Worm (Caenorhabditis elegans) whole organism, mixed stage, embryonic: ENCODE data around the gene gmn-1.

Source experiments
- M03D4.4 ChIP-seq: sonication (generic microtip); optimal IDR thresholded peaks from 2 replicates; lab custom pipeline; 2017; ENCODE audit warnings: mild to moderate bottlenecking, missing genetic modification characterization, missing compliant biosample characterization
- bed-3 ChIP-seq: fragments of 200-800 bp; sonication (Bioruptor generic); optimal IDR thresholded peaks from 3 replicates; lab custom pipeline; 2018; ENCODE audit warnings: mild to moderate bottlenecking, missing genetic modification characterization, moderate library complexity, missing compliant biosample characterization
- blmp-1 ChIP-seq: fragments of 150-350 bp; optimal IDR thresholded peaks from 2 replicates; lab custom pipeline; 2014; ENCODE audit warnings: missing biosample characterization, missing genetic modification characterization
- ceh-39 ChIP-seq: fragments of 150-350 bp; optimal IDR thresholded peaks from 2 replicates; lab custom pipeline; 2014; ENCODE audit warnings: missing biosample characterization, missing genetic modification characterization
- ceh-83 ChIP-seq: fragments of 200-800 bp; sonication (Bioruptor generic); optimal IDR thresholded peaks from 2 replicates; lab custom pipeline; 2018; ENCODE audit warnings: mild to moderate bottlenecking, missing genetic modification characterization, missing compliant biosample characterization
- ces-1 ChIP-seq: fragments of 150-350 bp; optimal IDR thresholded peaks from 2 replicates; lab custom pipeline; 2014; ENCODE audit warnings: missing biosample characterization, missing genetic modification reagents, missing genetic modification characterization
- cnd-1 ChIP-seq: fragments of 200-800 bp; sonication (Bioruptor generic); optimal IDR thresholded peaks from 2 replicates; lab custom pipeline; 2018; ENCODE audit warnings: mild to moderate bottlenecking, missing genetic modification characterization, missing compliant biosample characterization
- drap-1 ChIP-seq: fragments of 200-800 bp; sonication (Bioruptor generic); optimal IDR thresholded peaks from 3 replicates; lab custom pipeline; 2018; ENCODE audit warnings: mild to moderate bottlenecking, missing genetic modification characterization, missing compliant biosample characterization
- elt-1 ChIP-seq: sonication (generic microtip); optimal IDR thresholded peaks from 2 replicates; lab custom pipeline; 2017; ENCODE audit warnings: missing genetic modification characterization, mild to moderate bottlenecking, missing compliant biosample characterization, antibody characterized with exemption, moderate library complexity, borderline replicate concordance; ENCODE audit not compliant: insufficient read depth
- elt-3 ChIP-seq: fragments of 150-350 bp; optimal IDR thresholded peaks from 2 replicates; lab custom pipeline; 2014; ENCODE audit warnings: missing biosample characterization, missing genetic modification characterization
- flh-1 ChIP-seq: fragments of 200-800 bp; sonication (Bioruptor generic); optimal IDR thresholded peaks from 2 replicates; lab custom pipeline; 2018; ENCODE audit warnings: mild to moderate bottlenecking, missing genetic modification characterization, moderate library complexity, missing compliant biosample characterization
- ham-2 ChIP-seq: fragments of 200-800 bp; sonication (Bioruptor generic); optimal IDR thresholded peaks from 2 replicates; lab custom pipeline; 2018; ENCODE audit warnings: mild to moderate bottlenecking, missing genetic modification characterization, missing compliant biosample characterization
- hlh-1 ChIP-seq: fragments of 150-350 bp; optimal IDR thresholded peaks from 2 replicates; lab custom pipeline; 2014; ENCODE audit warnings: missing biosample characterization, missing genetic modification reagents, missing genetic modification characterization
- lin-13 ChIP-seq: fragments of 150-350 bp; optimal IDR thresholded peaks from 2 replicates; lab custom pipeline; 2014; ENCODE audit warnings: missing biosample characterization, missing genetic modification characterization
- lin-32 ChIP-seq: fragments of 200-800 bp; sonication (Bioruptor generic); optimal IDR thresholded peaks from 2 replicates; lab custom pipeline; 2018; ENCODE audit warnings: mild to moderate bottlenecking, missing genetic modification characterization, missing compliant biosample characterization
- lsy-2 ChIP-seq: fragments of 150-350 bp; optimal IDR thresholded peaks from 2 replicates; lab custom pipeline; 2014; ENCODE audit warnings: missing biosample characterization, missing genetic modification characterization
- mab-5 ChIP-seq: fragments of 150-350 bp; optimal IDR thresholded peaks from 2 replicates; lab custom pipeline; 2014; ENCODE audit warnings: missing biosample characterization, missing genetic modification characterization
- mep-1 ChIP-seq: fragments of 150-350 bp; optimal IDR thresholded peaks from 2 replicates; lab custom pipeline; 2017; ENCODE audit warnings: missing biosample characterization, missing genetic modification reagents, missing genetic modification characterization, inconsistent platforms
- nhr-12 ChIP-seq: fragments of 150-350 bp; optimal IDR thresholded peaks from 2 replicates; lab custom pipeline; 2014; ENCODE audit warnings: missing biosample characterization, missing genetic modification characterization
- nhr-237 ChIP-seq: fragments of 150-350 bp; optimal IDR thresholded peaks from 2 replicates; lab custom pipeline; 2014; ENCODE audit warnings: missing biosample characterization, missing genetic modification characterization
- nhr-28 ChIP-seq: fragments of 150-350 bp; optimal IDR thresholded peaks from 2 replicates; lab custom pipeline; 2014; ENCODE audit warnings: missing biosample characterization, missing genetic modification characterization
- nhr-76 ChIP-seq: sonication (generic microtip); optimal IDR thresholded peaks from 2 replicates; lab custom pipeline; 2017; ENCODE audit warnings: missing biosample characterization, missing genetic modification characterization
- pha-4 ChIP-seq: fragments of 150-350 bp; optimal IDR thresholded peaks from 2 replicates; lab custom pipeline; 2018; ENCODE audit warnings: missing biosample characterization, missing genetic modification reagents, missing genetic modification characterization
- snpc-4 ChIP-seq: fragments of 150-350 bp; optimal IDR thresholded peaks from 2 replicates; lab custom pipeline; 2014; ENCODE audit warnings: missing biosample characterization, missing genetic modification characterization
- sptf-1 ChIP-seq: sonication (generic microtip); optimal IDR thresholded peaks from 2 replicates; lab custom pipeline; 2017; ENCODE audit warnings: mild to moderate bottlenecking, missing genetic modification characterization, moderate library complexity, missing compliant biosample characterization
- tbx-8 ChIP-seq: fragments of 200-800 bp; sonication (Bioruptor generic); optimal IDR thresholded peaks from 2 replicates; lab custom pipeline; 2018; ENCODE audit warnings: mild to moderate bottlenecking, missing genetic modification characterization, moderate library complexity, missing compliant biosample characterization
- unc-62 ChIP-seq: fragments of 150-350 bp; optimal IDR thresholded peaks from 2 replicates; lab custom pipeline; 2014; ENCODE audit warnings: missing biosample characterization, missing genetic modification reagents, missing genetic modification characterization
- zip-8 ChIP-seq: fragments of 150-350 bp; optimal IDR thresholded peaks from 2 replicates; lab custom pipeline; 2014; ENCODE audit warnings: missing biosample characterization, missing genetic modification characterization
- ztf-11 ChIP-seq: fragments of 150-350 bp; optimal IDR thresholded peaks from 2 replicates; lab custom pipeline; 2014; ENCODE audit warnings: missing biosample characterization, missing genetic modification characterization

gmn-1 gene

ce11 chrIII:12225234-12225633 lies at the start of gene gmn-1:
Gene gmn-1 (minus strand): TSS chrIII:12225331.
- TF ChIP-seq nhr-28 (no peak), pha-4 (no peak), flh-1 (GFP tag; lab: Kevin White, UChicago) (no peak), ceh-83 (GFP tag; lab: Kevin White, UChicago) (no peak), M03D4.4 (no peak), elt-1 (no peak), nhr-76 (tag; lab: Kevin White, UChicago) (no peak), cnd-1 (tag; lab: Kevin White, UChicago) (no peak), nhr-12 (tag; lab: Kevin White, UChicago) (no peak), hlh-1 (tag; lab: Kevin White, UChicago) (no peak), blmp-1 (tag; lab: Kevin White, UChicago) (no peak), ham-2 (GFP tag; lab: Kevin White, UChicago) (no peak), tbx-8 (no peak), mep-1 (tag; lab: Kevin White, UChicago) (no peak), zip-8 (no peak), lin-32 (no peak), ztf-11 (no peak), snpc-4 (tag; lab: Kevin White, UChicago) (no peak), mab-5 (tag; lab: Kevin White, UChicago) (no peak)
- TF ChIP-seq, all 35 proteins: peak for 0

- peak; percentile 19 for TF ChIP-seq lsy-2 (tag; lab: Kevin White, UChicago)
- TF ChIP-seq ces-1 (GFP tag; lab: Kevin White, UChicago): peak; percentile 76
- no peak for TF ChIP-seq elt-1
- peak; percentile 71 for TF ChIP-seq ceh-39
- peak; percentile 42 for TF ChIP-seq lin-13 (tag; lab: Kevin White, UChicago)
- no peak for TF ChIP-seq nhr-28
- TF ChIP-seq lin-32: no peak
These were observed 48.5 kb upstream of the gmn-1 start, which contains the start of the genes Y75B8A.24 and Y75B8A.25 for ce11 chrIII:12273598-12274090. Gene Y75B8A.24 (minus strand): TSS chrIII:12273752. Gene Y75B8A.25 (plus strand): TSS chrIII:12274040.

- no peak for TF ChIP-seq mep-1 (tag; lab: Kevin White, UChicago)
- TF ChIP-seq nhr-237 (tag; lab: Kevin White, UChicago): no peak
- TF ChIP-seq lin-32: no peak
- no peak for TF ChIP-seq tbx-8
- TF ChIP-seq lsy-2 (tag; lab: Kevin White, UChicago): no peak
- TF ChIP-seq elt-3 (tag; lab: Kevin White, UChicago): no peak
- TF ChIP-seq blmp-1 (tag; lab: Kevin White, UChicago): no peak
- no peak for TF ChIP-seq snpc-4 (tag; lab: Kevin White, UChicago)
- no peak for TF ChIP-seq bed-3
- TF ChIP-seq drap-1 (GFP tag; lab: Kevin White, UChicago): no peak
- TF ChIP-seq cnd-1 (tag; lab: Kevin White, UChicago): no peak
- TF ChIP-seq, all 35 proteins: peak for 0
These were observed 45.3 kb upstream of the gmn-1 start for ce11 chrIII:12270391-12270790.

ce11 chrIII:12269807-12270206 lies 44.7 kb upstream of the gmn-1 start:
- TF ChIP-seq nhr-237 (tag; lab: Kevin White, UChicago) (no peak), snpc-4 (tag; lab: Kevin White, UChicago) (no peak), zip-8 (no peak), lin-13 (tag; lab: Kevin White, UChicago) (no peak), unc-62 (GFP tag; lab: Kevin White, UChicago) (no peak), ham-2 (GFP tag; lab: Kevin White, UChicago) (no peak), cnd-1 (tag; lab: Kevin White, UChicago) (no peak), nhr-76 (tag; lab: Kevin White, UChicago) (no peak), flh-1 (GFP tag; lab: Kevin White, UChicago) (no peak), tbx-8 (no peak), ceh-39 (no peak), nhr-12 (tag; lab: Kevin White, UChicago) (no peak), sptf-1 (tag; lab: Kevin White, UChicago) (no peak)

ce11 chrIII:12260413-12260812 lies 35.3 kb upstream of the gmn-1 start:
- TF ChIP-seq nhr-12 (tag; lab: Kevin White, UChicago): no peak
- no peak for TF ChIP-seq nhr-237 (tag; lab: Kevin White, UChicago)
- TF ChIP-seq drap-1 (GFP tag; lab: Kevin White, UChicago): no peak
- TF ChIP-seq unc-62 (GFP tag; lab: Kevin White, UChicago): no peak
- TF ChIP-seq mab-5 (tag; lab: Kevin White, UChicago): no peak
- TF ChIP-seq elt-3 (tag; lab: Kevin White, UChicago): no peak
- no peak for TF ChIP-seq snpc-4 (tag; lab: Kevin White, UChicago)
- no peak for TF ChIP-seq mep-1 (tag; lab: Kevin White, UChicago)
- TF ChIP-seq nhr-28: no peak
